Worm (Caenorhabditis elegans): ENCODE results near the gene srg-8.

DNA sequence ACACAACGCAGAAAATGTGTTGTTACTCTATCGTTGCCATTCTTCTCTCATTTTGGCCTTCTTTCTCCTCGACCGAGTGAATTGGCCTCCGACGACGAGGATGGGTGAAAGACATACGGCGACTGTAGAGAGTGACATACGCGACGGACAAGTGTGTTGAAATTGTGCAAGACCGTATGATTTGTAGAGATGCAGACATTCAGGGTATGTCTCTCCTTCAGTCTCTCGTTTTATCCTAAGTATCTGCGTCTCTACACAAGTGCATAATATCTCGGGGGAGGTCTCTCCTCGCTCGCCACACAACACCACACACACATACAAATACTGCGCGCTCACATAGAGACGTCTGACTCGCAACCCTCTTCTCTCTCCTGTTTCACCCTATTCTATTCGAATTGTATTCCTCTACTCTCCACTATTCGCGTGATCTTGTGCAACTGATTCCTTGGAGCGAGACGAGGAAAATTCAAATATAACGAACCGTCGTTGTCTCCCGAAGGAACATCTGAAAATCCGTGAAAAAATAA is 25.5 kb upstream of the srg-8 start, which contains the start of gene hmg-1.2:
- TF ChIP-seq nhr-11 (tag; optimal IDR thresholded peaks at IDR 0.05), result peak; percentile 57
- no peak for TF ChIP-seq ceh-63 (GFP tag; optimal IDR thresholded peaks at IDR 0.05)
- peak; percentile 58 for TF ChIP-seq mep-1 (tag; optimal IDR thresholded peaks at IDR 0.05)
- peak; percentile 72 for TF ChIP-seq snpc-4 (tag; optimal IDR thresholded peaks at IDR 0.05)
- peak; percentile 68 for TF ChIP-seq nhr-77 (tag; optimal IDR thresholded peaks at IDR 0.05)
- peak; percentile 88 for TF ChIP-seq tbx-2 (tag; optimal IDR thresholded peaks at IDR 0.05)
- peak; percentile 22; the same call in 1 of the 2 replicates for TF ChIP-seq grh-1 (GFP tag; IDR thresholded peaks at IDR 0.05)
- TF ChIP-seq aha-1 (tag; optimal IDR thresholded peaks at IDR 0.05), result no peak
- TF ChIP-seq nhr-76 (tag; optimal IDR thresholded peaks at IDR 0.05), result no peak
- TF ChIP-seq fos-1 (tag; optimal IDR thresholded peaks at IDR 0.05), result peak; percentile 78
- no peak for TF ChIP-seq lin-39 (tag; optimal IDR thresholded peaks at IDR 0.05)
- TF ChIP-seq unc-62 (GFP tag; optimal IDR thresholded peaks at IDR 0.05), result no peak
- peak; percentile 77 for TF ChIP-seq ztf-4 (tag; optimal IDR thresholded peaks at IDR 0.05)

Data from whole organism, L1 larva.